Worm (Caenorhabditis elegans) whole organism, mixed stage, embryonic: Measurements from ENCODE around the gene F40G9.19.

Experiments
- blmp-1 ChIP-seq: fragments of 150-350 bp; optimal IDR thresholded peaks from 2 replicates; lab custom pipeline; 2014; ENCODE audit warnings: missing biosample characterization, missing genetic modification characterization
- unc-39 ChIP-seq: fragments of 150-350 bp; optimal IDR thresholded peaks from 2 replicates; lab custom pipeline; 2014; ENCODE audit warnings: missing biosample characterization, missing genetic modification characterization

DNA sequence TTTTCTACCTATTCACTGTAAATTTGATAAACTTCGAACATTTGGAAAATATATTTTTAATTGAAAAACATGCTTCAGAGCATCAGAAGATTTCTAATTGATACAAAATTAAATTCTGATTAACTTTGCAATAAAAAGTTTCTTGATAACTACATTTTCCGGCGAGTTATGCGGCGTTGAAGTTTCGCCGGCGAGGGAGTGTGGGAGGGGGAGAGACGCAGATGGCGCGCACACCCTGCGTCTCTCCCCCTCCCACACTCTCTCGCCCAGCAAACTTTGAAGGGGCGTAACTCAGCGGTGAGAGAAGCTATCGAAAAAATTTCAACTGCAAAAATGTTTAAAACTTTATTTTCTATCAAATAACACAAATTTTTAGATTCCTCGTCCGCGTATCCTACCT lies 48.9 kb downstream of the F40G9.19 start:
- no peak for TF ChIP-seq blmp-1 (tag; lab: Kevin White, UChicago)
- TF ChIP-seq unc-39 (tag; lab: Kevin White, UChicago) = no peak
